Fruit fly (Drosophila melanogaster): Measurements from ENCODE around the gene Osi11.

DNA sequence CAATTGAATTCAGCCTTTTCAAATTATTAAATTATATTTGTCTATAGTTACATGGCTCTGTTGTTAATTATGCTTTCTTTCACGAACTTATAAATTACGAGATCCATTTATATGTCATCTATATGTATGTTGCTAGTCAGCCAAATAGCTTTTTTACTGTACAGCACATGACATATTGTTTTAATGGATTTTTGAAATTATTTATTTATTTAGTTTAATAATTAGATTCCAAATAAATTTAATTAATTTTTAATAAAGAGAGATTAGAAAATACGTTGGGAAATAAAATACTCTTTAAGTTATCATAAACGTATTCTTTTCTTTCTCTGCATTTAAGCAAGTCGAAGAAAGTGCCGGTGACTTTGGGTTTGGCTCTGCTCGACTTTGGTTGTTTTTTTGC lies 27.3 kb downstream of the Osi11 start:
- TF ChIP-seq CTCF (optimal IDR thresholded peaks at IDR 0.05) (no peak), CG8478 (optimal IDR thresholded peaks at IDR 0.05) (no peak)

All from S2 (cell line).